Worm (Caenorhabditis elegans): ENCODE data around the gene F16G10.10.

ce11 chrII:2422427-2422826, 31.6 kb upstream of the F16G10.10 start:
- no peak for TF ChIP-seq ceh-83 (GFP tag; optimal IDR thresholded peaks at IDR 0.05)
- TF ChIP-seq unc-62 (GFP tag; optimal IDR thresholded peaks at IDR 0.05): no peak
- no peak for TF ChIP-seq ztf-11 (tag; optimal IDR thresholded peaks at IDR 0.05)
- no peak for TF ChIP-seq sptf-1 (tag; optimal IDR thresholded peaks at IDR 0.05)
- TF ChIP-seq elt-3 (tag; optimal IDR thresholded peaks at IDR 0.05): no peak
- TF ChIP-seq mab-5 (tag; optimal IDR thresholded peaks at IDR 0.05): no peak
- no peak for TF ChIP-seq hlh-1 (tag; optimal IDR thresholded peaks at IDR 0.05)
- no peak for TF ChIP-seq lsy-2 (tag; optimal IDR thresholded peaks at IDR 0.05)
- no peak for TF ChIP-seq elt-1 (tag; optimal IDR thresholded peaks at IDR 0.05; ENCODE audit: borderline replicate concordance, insufficient read depth)
- TF ChIP-seq unc-39 (tag; optimal IDR thresholded peaks at IDR 0.05): no peak
- no peak for TF ChIP-seq mep-1 (tag; optimal IDR thresholded peaks at IDR 0.05)
- TF ChIP-seq nhr-2 (tag; optimal IDR thresholded peaks at IDR 0.05): no peak

All from whole organism, mixed stage, embryonic.